Fruit fly (Drosophila melanogaster): ENCODE measurements around the gene CG31345.

The CG31345 gene

DNA sequence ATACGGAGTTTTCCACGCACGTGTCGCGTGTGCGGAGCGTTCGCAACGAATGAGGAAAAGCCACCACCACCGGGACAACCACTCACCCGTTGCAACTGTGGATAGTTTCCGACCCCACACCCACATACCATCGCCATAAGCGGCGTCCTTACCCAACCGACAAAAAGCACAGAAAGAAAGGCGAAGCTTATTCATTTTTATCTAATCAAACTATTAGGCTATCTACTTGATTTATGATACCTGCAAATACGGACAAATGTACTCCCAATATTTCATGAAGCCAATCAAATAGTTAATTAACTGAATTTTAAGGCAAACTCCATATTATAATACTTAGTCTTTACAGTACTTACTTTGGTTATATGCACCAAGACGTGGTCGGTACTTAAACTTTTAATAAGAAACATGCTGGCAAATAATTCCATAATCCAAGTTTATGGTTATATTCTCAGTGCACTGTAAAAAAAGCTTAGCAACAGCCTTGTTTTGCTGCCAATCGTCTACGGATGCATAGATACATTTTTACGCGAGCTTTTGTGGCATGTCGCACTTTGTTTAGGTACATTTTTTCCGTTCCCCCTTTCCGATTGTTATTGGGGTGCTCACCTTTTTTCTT is at the start of gene CG31345:
CG31345 (minus strand) TSS at position 51 of the 616 bp plus-strand sequence.
- TF ChIP-seq CTCF (optimal IDR thresholded peaks at IDR 0.05) (no peak), CG8478 (optimal IDR thresholded peaks at IDR 0.05) (no peak)

DNA sequence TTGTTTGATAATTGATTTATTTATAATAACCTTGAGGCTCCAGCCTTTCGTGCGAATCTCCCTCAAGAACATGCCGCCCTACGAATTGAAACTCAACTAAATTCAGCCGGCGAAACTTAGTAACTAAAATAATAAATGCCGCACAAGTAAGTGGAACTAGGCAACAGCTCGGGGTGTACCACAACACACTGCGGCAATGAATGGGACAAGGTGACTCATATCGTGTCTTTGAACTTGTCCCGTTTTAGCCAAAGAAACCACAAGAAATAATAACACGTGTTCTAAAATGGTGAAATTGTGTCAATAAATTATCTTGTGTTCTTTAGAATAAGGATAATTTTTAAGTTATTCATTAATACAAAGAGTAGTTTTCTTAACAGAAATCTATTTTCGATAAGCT is 42.3 kb upstream of the CG31345 start, which contains the start of gene CG10126:
CG10126 (minus strand) TSS at position 101 of the 400 bp plus-strand sequence.
- TF ChIP-seq CTCF (optimal IDR thresholded peaks at IDR 0.05) (no peak), CG8478 (optimal IDR thresholded peaks at IDR 0.05) (no peak)

DNA sequence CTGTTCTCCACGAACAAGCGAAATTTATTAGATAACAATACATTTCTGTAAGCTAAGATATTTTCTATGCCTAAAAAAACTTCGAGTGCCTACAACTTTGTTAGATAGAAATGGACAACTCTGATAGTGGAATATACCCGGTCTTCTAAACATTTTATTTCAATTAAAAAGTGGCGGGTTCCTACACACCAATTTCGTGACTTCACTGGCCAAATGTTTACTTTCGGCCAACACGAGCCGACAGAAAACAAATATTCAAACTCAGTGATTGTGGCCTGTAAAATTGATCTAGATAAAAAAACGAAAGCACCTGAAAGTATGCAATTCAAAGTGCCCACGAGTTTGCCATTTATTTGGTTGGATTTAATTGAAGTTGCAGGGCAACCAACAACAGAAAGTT is 41.2 kb upstream of the CG31345 start:
- no peak for TF ChIP-seq CG8478 (optimal IDR thresholded peaks at IDR 0.05)
- no peak for TF ChIP-seq CTCF (optimal IDR thresholded peaks at IDR 0.05)

DNA sequence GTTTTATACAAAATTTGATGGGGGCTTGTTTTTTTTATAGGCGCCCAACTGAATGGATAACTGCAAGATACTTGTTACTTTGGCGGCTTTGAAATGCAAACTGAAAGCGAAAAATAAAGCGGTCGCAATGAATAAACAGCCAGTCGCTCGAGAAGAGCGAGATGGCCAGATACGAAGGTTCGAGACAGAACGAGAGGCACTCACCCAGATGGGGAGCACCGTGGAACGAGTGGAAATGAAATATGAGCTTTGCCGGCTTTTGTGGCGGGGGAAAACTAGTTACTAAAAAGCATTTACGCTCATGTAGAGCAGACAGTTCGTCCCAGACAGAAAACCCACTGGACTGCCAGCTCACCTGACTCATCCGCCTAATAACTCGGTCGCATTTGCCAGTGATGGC is 40.7 kb upstream of the CG31345 start:
- TF ChIP-seq CTCF (optimal IDR thresholded peaks at IDR 0.05) (no peak), CG8478 (optimal IDR thresholded peaks at IDR 0.05) (no peak)

DNA sequence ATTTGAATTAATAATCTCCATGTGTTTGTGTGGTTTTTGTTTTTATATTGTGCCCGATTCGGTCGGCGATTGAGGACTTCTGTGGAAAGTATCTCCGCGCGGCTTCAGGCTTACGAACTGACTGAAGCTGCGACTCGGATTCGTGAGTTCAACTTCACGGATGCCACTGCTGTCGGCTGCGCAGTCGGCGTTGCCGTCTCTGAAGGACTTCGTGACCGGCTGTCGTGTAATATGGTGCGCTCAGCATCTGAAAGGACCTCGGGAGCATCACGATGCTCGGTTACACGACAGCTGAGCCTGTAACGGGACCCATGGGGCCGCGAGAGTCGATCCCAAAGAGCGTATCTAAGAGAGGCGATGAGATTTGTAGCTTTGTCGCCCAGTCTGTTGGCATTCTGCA is 31.5 kb upstream of the CG31345 start, which contains the start of gene beat-Va:
beat-Va (minus strand) TSS at position 107 of the 400 bp plus-strand sequence.
- TF ChIP-seq CG8478 (optimal IDR thresholded peaks at IDR 0.05) (no peak), CTCF (optimal IDR thresholded peaks at IDR 0.05) (no peak)

DNA sequence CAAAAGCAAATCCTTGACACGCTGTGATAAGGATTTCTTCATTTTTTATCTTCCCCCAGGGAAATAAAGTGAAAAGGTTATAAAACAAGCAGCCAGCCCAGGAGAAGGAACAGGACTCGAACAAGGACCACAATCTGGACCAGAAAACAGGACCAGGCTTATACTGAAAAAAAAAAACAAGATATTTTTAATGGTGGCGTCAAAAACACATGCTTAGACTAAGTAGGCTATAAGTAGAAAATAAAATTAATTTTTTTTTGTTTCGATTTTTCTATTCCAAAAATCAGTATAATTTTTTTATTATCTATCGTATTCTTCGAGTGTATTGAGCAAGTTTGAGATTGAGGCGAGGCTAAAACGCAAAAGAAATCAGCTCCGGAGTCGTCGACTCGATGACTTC is 11.0 kb upstream of the CG31345 start:
- TF ChIP-seq CTCF (optimal IDR thresholded peaks at IDR 0.05) (no peak), CG8478 (optimal IDR thresholded peaks at IDR 0.05) (no peak)

DNA sequence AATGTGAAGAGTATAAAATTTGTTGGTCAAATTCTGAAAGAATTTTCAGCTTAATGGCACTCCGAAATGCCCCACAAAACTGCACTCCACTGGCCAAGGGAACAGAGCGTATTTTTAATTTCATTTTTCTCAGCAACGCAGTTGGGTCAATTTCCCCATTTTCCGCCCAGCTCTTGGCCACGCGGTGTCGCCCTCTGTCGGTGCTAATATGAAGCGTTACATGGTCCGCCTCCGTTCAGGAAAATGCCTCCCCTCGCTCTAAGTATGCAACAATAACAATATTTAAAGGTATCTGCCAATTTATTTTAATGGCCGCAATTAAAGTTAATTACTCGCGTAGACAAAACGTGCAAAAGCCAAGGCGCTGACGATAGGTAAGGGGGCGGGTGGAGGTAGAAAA is 13.5 kb downstream of the CG31345 start:
- peak; percentile 43 to 57 for TF ChIP-seq CTCF (optimal IDR thresholded peaks at IDR 0.05)
- no peak for TF ChIP-seq CG8478 (optimal IDR thresholded peaks at IDR 0.05)

DNA sequence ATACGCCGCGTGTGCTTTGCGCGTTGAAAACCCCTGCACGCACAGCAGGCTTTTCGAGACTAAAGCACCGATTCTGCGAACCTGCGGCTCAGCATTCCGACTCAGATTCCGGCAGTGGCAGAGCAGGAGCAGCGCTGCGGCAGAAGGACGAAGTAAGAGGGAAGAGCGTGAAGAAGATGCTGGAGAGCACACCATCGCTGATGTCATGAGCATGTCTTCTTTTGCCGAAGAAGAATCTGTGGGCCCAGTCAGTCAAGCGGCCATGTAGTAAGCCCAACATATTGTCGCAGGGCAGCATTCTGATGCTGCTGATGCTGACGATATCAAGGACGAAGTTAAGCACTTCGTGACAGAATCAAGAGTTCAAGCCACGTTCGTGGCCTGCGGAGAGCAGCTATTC is 33.7 kb downstream of the CG31345 start, which contains the start of gene beat-Vc:
beat-Vc (minus strand) TSS at position 65 of the 400 bp plus-strand sequence.
- TF ChIP-seq CG8478 (optimal IDR thresholded peaks at IDR 0.05) (no peak), CTCF (optimal IDR thresholded peaks at IDR 0.05) (no peak)

Measured in S2 (cell line).